Worm (Caenorhabditis elegans) whole organism, L1 larva: ENCODE measurements around the gene W07E6.5.
A peak's percentile ranks its signal among the peaks of the same experiment; 100 is the strongest.

Source experiments
- C34B4.2 ChIP-seq: sonication (generic microtip); optimal IDR thresholded peaks from 2 replicates; lab custom pipeline; 2017; ENCODE audit warnings: mild to moderate bottlenecking, missing genetic modification characterization, missing compliant biosample characterization
- elt-3 ChIP-seq, 6 experiments: fragments of 150-350 bp in 1 of 6; sonication (generic microtip); optimal IDR thresholded peaks; 2 replicates each; lab custom pipeline; 2017 to 2018; ENCODE audit warnings: missing biosample characterization in 6 of 6, missing genetic modification characterization in 6 of 6, inconsistent platforms in 1 of 6
- lsy-2 ChIP-seq, 2 experiments: fragments of 150-350 bp; optimal IDR thresholded peaks; 2 replicates each; lab custom pipeline; 2014; ENCODE audit warnings: missing biosample characterization in 2 of 2, missing genetic modification characterization in 2 of 2
- mep-1 ChIP-seq: fragments of 150-350 bp; optimal IDR thresholded peaks from 2 replicates; lab custom pipeline; 2014; ENCODE audit warnings: missing biosample characterization, missing genetic modification characterization
- unc-62 ChIP-seq: fragments of 150-350 bp; optimal IDR thresholded peaks from 2 replicates; lab custom pipeline; 2014; ENCODE audit warnings: missing biosample characterization, missing genetic modification reagents, missing genetic modification characterization
- zip-4 ChIP-seq: fragments of 200-800 bp; sonication (Bioruptor generic); optimal IDR thresholded peaks from 2 replicates; lab custom pipeline; 2018; ENCODE audit warnings: mild to moderate bottlenecking, missing genetic modification characterization, moderate library complexity, missing compliant biosample characterization

DNA sequence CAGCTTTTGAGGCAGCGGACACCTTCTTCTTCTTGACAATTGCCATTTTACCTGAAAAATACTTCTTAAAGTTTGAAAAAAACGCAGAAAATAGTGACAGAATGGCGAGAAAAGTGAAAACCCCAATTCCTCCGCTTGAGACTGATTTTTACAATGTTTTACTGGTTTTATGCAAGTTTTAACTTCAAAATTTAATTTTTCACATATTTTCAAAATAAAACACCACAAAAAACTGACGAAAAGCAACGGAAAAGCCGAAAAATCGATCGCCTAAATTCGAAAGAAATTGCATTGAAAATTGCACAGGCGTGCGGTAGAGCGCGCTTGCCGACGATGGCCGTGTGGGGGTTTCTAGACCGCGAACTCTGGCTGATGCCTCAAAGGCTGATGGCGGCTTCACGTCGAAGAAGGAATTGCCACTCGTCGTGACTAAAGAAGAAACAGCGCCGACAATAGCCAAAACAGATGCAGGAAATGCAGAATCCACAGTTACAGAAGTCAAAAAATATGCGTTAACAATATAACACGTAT is 2.7 kb downstream of the W07E6.5 start, which contains the start of gene nsun-1:
- TF ChIP-seq elt-3 (tag; optimal IDR thresholded peaks at IDR 0.05; lab: Kevin White, UChicago) (peak in 1 of 6 experiments; percentile 11), zip-4 (GFP tag; lab: Kevin White, UChicago) (no peak), lsy-2 (tag; optimal IDR thresholded peaks at IDR 0.05; lab: Kevin White, UChicago) (peak; percentile 27 to 66), unc-62 (GFP tag; lab: Kevin White, UChicago) (no peak), C34B4.2 (tag; lab: Kevin White, UChicago) (no peak), mep-1 (tag; lab: Kevin White, UChicago) (peak; percentile 52)
